Worm (Caenorhabditis elegans): ENCODE measurements around the gene ttr-34.

The ttr-34 gene

ce11 chrX:13115694-13116093 is 23.9 kb upstream of the ttr-34 start (continued):
- no peak for TF ChIP-seq ztf-18 (tag; optimal IDR thresholded peaks at IDR 0.05)

DNA sequence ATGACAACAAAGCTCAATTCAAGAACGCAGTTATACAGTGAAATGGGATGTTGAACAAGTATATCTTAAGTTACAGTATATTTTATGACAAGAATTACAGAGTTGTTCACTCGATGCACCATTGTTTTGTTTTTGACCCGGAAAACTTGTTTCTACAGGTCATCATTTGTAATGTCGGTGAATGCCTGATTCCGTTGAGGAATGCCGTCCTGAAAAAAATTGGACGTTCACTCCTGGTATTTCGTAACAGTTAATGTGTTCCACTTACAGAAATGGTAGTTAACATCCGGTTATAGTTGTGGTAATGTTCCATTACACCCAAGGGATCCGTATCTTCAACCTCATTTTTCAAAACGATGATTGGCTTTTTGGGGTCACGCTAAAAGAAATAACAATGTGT is 23.2 kb upstream of the ttr-34 start:
- TF ChIP-seq chd-7 (tag; optimal IDR thresholded peaks at IDR 0.05) (no peak), B0019.2 (GFP tag; conservative IDR thresholded peaks at IDR 0.05) (no peak), repo-1 (tag; optimal IDR thresholded peaks at IDR 0.05) (no peak), hmg-20 (GFP tag; IDR thresholded peaks at IDR 0.05) (no peak), C17E4.6 (GFP tag; IDR thresholded peaks at IDR 0.05) (no peak), unc-62 (GFP tag; optimal IDR thresholded peaks at IDR 0.05) (no peak), cebp-1 (GFP tag; IDR thresholded peaks at IDR 0.05) (peak; percentile 34), cebp-1 (tag; optimal IDR thresholded peaks at IDR 0.05) (peak; percentile 64), Y67H2A.10 (GFP tag; conservative IDR thresholded peaks at IDR 0.05) (no peak), zim-3 (tag; optimal IDR thresholded peaks at IDR 0.05) (peak; percentile 8), Y95B8A.8 (GFP tag; IDR thresholded peaks at IDR 0.05) (no peak), hlh-12 (tag; optimal IDR thresholded peaks at IDR 0.05) (no peak), dpff-1 (tag; optimal IDR thresholded peaks at IDR 0.05) (no peak), mes-4 (tag; optimal IDR thresholded peaks at IDR 0.05) (no peak)

- no peak for TF ChIP-seq efl-1 (GFP tag; optimal IDR thresholded peaks at IDR 0.05)
- no peak for TF ChIP-seq F55B11.4 (tag; optimal IDR thresholded peaks at IDR 0.05; ENCODE audit: borderline replicate concordance, insufficient read depth)
- no peak for TF ChIP-seq ztf-22 (GFP tag; optimal IDR thresholded peaks at IDR 0.05)
- TF ChIP-seq hsf-1 (GFP tag; IDR thresholded peaks at IDR 0.05) = no peak
- no peak for TF ChIP-seq aptf-2 (GFP tag; conservative IDR thresholded peaks at IDR 0.05)
- peak; percentile 69 for TF ChIP-seq hmg-1.2 (GFP tag; IDR thresholded peaks at IDR 0.05)
- TF ChIP-seq pha-4 (tag; optimal IDR thresholded peaks at IDR 0.05) = no peak
These were observed 19.7 kb upstream of the ttr-34 start for ce11 chrX:13119900-13120299.

DNA sequence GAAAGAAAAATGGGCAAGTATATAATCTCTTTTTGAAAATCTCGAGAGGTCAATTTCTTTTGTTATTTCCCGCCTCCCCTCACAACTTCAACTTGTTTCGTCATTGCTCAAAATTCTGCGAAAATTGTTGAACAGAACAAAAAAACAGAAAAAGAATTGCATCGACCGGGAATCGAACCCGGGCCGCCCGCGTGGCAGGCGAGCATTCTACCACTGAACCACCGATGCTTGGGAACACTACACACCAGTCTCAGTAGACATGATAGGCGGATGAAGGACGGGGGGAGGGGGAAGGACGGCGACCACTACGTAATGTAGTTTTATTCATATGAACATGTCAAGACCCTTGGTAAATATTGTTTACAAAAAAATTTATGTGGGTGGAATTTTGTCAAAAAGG is 18.5 kb upstream of the ttr-34 start:
- TF ChIP-seq ceh-79 (tag; optimal IDR thresholded peaks at IDR 0.05) (peak; percentile 67), akir-1 (GFP tag; optimal IDR thresholded peaks at IDR 0.05) (peak; percentile 47), ZK185.1 (tag; optimal IDR thresholded peaks at IDR 0.05; ENCODE audit: poor library complexity, severe bottlenecking) (peak; percentile 64), snpc-1.3 (tag; optimal IDR thresholded peaks at IDR 0.05; ENCODE audit: insufficient read depth) (peak; percentile 92), sptf-2 (GFP tag; optimal IDR thresholded peaks at IDR 0.05) (peak; percentile 54), ceh-100 (GFP tag; IDR thresholded peaks at IDR 0.05) (peak; percentile 58; the same call in 1 of the 2 replicates), atf-7 (tag; optimal IDR thresholded peaks at IDR 0.05) (peak; percentile 61), let-607 (tag; optimal IDR thresholded peaks at IDR 0.05) (peak; percentile 56 to 73), die-1 (tag; optimal IDR thresholded peaks at IDR 0.05) (no peak), hlh-26 (GFP tag; conservative IDR thresholded peaks at IDR 0.05) (no peak), hmg-20 (GFP tag; IDR thresholded peaks at IDR 0.05) (peak; percentile 69; the same call in 1 of the 2 replicates), snpc-3.4 (tag; optimal IDR thresholded peaks at IDR 0.05) (peak; percentile 75), rpc-1 (optimal IDR thresholded peaks at IDR 0.05) (peak; percentile 82), rpc-1 (tag; optimal IDR thresholded peaks at IDR 0.05) (peak; percentile 87), snpc-1.1 (tag; optimal IDR thresholded peaks at IDR 0.05; ENCODE audit: insufficient read depth) (peak; percentile 20), ama-1 (optimal IDR thresholded peaks at IDR 0.05) (no peak), ama-1 (GFP tag; optimal IDR thresholded peaks at IDR 0.05) (peak in 1 of 2 experiments; percentile 66), F57C9.4 (tag; optimal IDR thresholded peaks at IDR 0.05) (no peak), F49E8.2 (tag; optimal IDR thresholded peaks at IDR 0.05; ENCODE audit: insufficient read depth) (peak; percentile 33), athp-1 (tag; optimal IDR thresholded peaks at IDR 0.05) (no peak), aptf-2 (GFP tag; conservative IDR thresholded peaks at IDR 0.05) (0 out of 2 replicates have a peak, but pooled peaks have one; percentile 46), sea-2 (GFP tag; IDR thresholded peaks at IDR 0.05) (0 out of 2 replicates have a peak, but pooled peaks have one; percentile 61), him-1 (tag; optimal IDR thresholded peaks at IDR 0.05) (peak; percentile 37), cebp-1 (GFP tag; IDR thresholded peaks at IDR 0.05) (peak; percentile 76), cebp-1 (tag; optimal IDR thresholded peaks at IDR 0.05) (no peak), unc-130 (GFP tag; optimal IDR thresholded peaks at IDR 0.05) (peak; percentile 41), let-526 (GFP tag; IDR thresholded peaks at IDR 0.05) (peak; percentile 56; the same call in 1 of the 2 replicates)
